Worm (Caenorhabditis elegans) whole organism, young adult: ENCODE measurements around the gene T27E9.6.

Experiments used
- C06A6.2 ChIP-seq: fragments of 200-800 bp; sonication (Bioruptor generic); conservative IDR thresholded peaks from 2 replicates; pipeline ENCODE4 v1.3.6; 2022; ENCODE audit warnings: missing genetic modification characterization, missing compliant biosample characterization
- F22D6.2 ChIP-seq: sonication (generic microtip); optimal IDR thresholded peaks from 2 replicates; lab custom pipeline; 2016; ENCODE audit warnings: mild to moderate bottlenecking, missing genetic modification characterization, missing compliant biosample characterization
- ama-1 ChIP-seq, 3 experiments: fragments of 150-350 bp in 1 of 3; sonication (generic microtip) in 2 of 3; optimal IDR thresholded peaks; 2 replicates each; lab custom pipeline; 2014 to 2018; ENCODE audit warnings: missing biosample characterization in 2 of 3, missing genetic modification characterization in 2 of 3, missing genetic modification reagents in 2 of 3
- lin-26 ChIP-seq: fragments of 200-800 bp; sonication (Bioruptor generic); IDR thresholded peaks from 2 replicates; pipeline ENCODE4 v1.3.6; 2022; ENCODE audit warnings: missing genetic modification reagents, missing genetic modification characterization, missing compliant biosample characterization
- madf-6 ChIP-seq: fragments of 200-800 bp; sonication (Bioruptor generic); IDR thresholded peaks from 2 replicates; pipeline ENCODE4 v1.3.6; 2022; ENCODE audit warnings: missing genetic modification reagents, missing genetic modification characterization, missing compliant biosample characterization
- mes-4 ChIP-seq: sonication (generic microtip); optimal IDR thresholded peaks from 2 replicates; lab custom pipeline; 2016; ENCODE audit warnings: missing genotype, missing genetic modification characterization, missing compliant biosample characterization
- nhr-179 ChIP-seq: sonication (generic microtip); optimal IDR thresholded peaks from 2 replicates; lab custom pipeline; 2016; ENCODE audit warnings: mild to moderate bottlenecking, missing genetic modification characterization, missing compliant biosample characterization
- rec-8 ChIP-seq, 2 experiments: sonication (generic microtip); optimal IDR thresholded peaks; 2 replicates each; lab custom pipeline; 2016; ENCODE audit warnings: mild to moderate bottlenecking in 2 of 2, missing genetic modification characterization in 2 of 2, missing genetic modification reagents in 2 of 2, missing genotype in 2 of 2, missing biosample characterization in 1 of 2, missing compliant biosample characterization in 1 of 2, moderate library complexity in 1 of 2
- rpc-1 ChIP-seq, 2 experiments: fragments of 150-350 bp in 1 of 2; sonication (generic microtip) in 1 of 2; optimal IDR thresholded peaks; 2 replicates each; lab custom pipeline; 2014 to 2018; ENCODE audit warnings: missing biosample characterization in 1 of 2, missing genetic modification characterization in 1 of 2, missing genetic modification reagents in 1 of 2, missing genotype in 1 of 2

ce11 chrIII:13458978-13459596, 17.5 kb downstream of the T27E9.6 start, which contains the start of gene tag-164:
- TF ChIP-seq nhr-179 (tag; lab: Kevin White, UChicago) (no peak), mes-4 (no peak), F22D6.2 (tag; lab: Kevin White, UChicago) (no peak), madf-6 (GFP tag; lab: Robert Waterston, UW) (no peak), rec-8 (tag; optimal IDR thresholded peaks at IDR 0.05; lab: Kevin White, UChicago) (no peak), ama-1 (optimal IDR thresholded peaks at IDR 0.05; lab: Kevin White, UChicago) (no peak), ama-1 (GFP tag; optimal IDR thresholded peaks at IDR 0.05; lab: Kevin White, UChicago) (no peak), lin-26 (GFP tag; lab: Robert Waterston, UW) (no peak), C06A6.2 (GFP tag; lab: Robert Waterston, UW) (no peak), rpc-1 (optimal IDR thresholded peaks at IDR 0.05; lab: Kevin White, UChicago) (no peak), rpc-1 (tag; optimal IDR thresholded peaks at IDR 0.05; lab: Kevin White, UChicago) (no peak)
